Worm (Caenorhabditis elegans) whole organism, L1 larva: ENCODE measurements around the gene hpo-18.

Experiments used
- C04F5.9 ChIP-seq: sonication (generic microtip); optimal IDR thresholded peaks from 2 replicates; lab custom pipeline; 2016; ENCODE audit warnings: missing genetic modification characterization, missing compliant biosample characterization
- F16B12.6 ChIP-seq: fragments of 150-350 bp; optimal IDR thresholded peaks from 2 replicates; lab custom pipeline; 2014; ENCODE audit warnings: missing biosample characterization, missing genetic modification characterization
- aha-1 ChIP-seq: fragments of 150-350 bp; optimal IDR thresholded peaks from 2 replicates; lab custom pipeline; 2014; ENCODE audit warnings: missing biosample characterization, missing genetic modification characterization
- blmp-1 ChIP-seq: fragments of 150-350 bp; optimal IDR thresholded peaks from 2 replicates; lab custom pipeline; 2014; ENCODE audit warnings: missing biosample characterization, missing genetic modification characterization
- efl-1 ChIP-seq, 4 experiments: fragments of 150-350 bp; optimal IDR thresholded peaks in 3 of 4; peaks in 1 of 4; 1 replicate in 1 of 4; 2 replicates in 3 of 4; lab custom pipeline; 2014; ENCODE audit warnings: missing biosample characterization in 2 of 4, missing genetic modification characterization in 2 of 4, missing genetic modification reagents in 2 of 4
- egl-27 ChIP-seq, 2 experiments: fragments of 150-350 bp in 1 of 2; sonication (generic microtip); optimal IDR thresholded peaks; 3 replicates each; lab custom pipeline; 2017 to 2018; ENCODE audit warnings: missing biosample characterization in 2 of 2, missing genetic modification characterization in 2 of 2, missing genetic modification reagents in 2 of 2
- ets-5 ChIP-seq: fragments of 200-800 bp; sonication (Bioruptor generic); IDR thresholded peaks from 2 replicates; pipeline ENCODE4 v1.3.6; 2022; ENCODE audit warnings: missing genetic modification characterization, missing compliant biosample characterization
- fkh-10 ChIP-seq: sonication (generic microtip); optimal IDR thresholded peaks from 2 replicates; lab custom pipeline; 2017; ENCODE audit warnings: missing biosample characterization, missing genetic modification reagents, missing genetic modification characterization
- fkh-8 ChIP-seq: sonication (generic microtip); optimal IDR thresholded peaks from 2 replicates; lab custom pipeline; 2016; ENCODE audit warnings: mild to moderate bottlenecking, missing genetic modification characterization, missing compliant biosample characterization
- grh-1 ChIP-seq: fragments of 200-800 bp; sonication (Bioruptor generic); IDR thresholded peaks from 2 replicates; pipeline ENCODE4 v1.3.6; 2022; ENCODE audit warnings: missing genetic modification reagents, missing genetic modification characterization, missing compliant biosample characterization
- hlh-4 ChIP-seq: sonication (generic microtip); optimal IDR thresholded peaks from 2 replicates; lab custom pipeline; 2016; ENCODE audit warnings: mild to moderate bottlenecking, missing genetic modification characterization, missing compliant biosample characterization
- hpl-2 ChIP-seq: fragments of 150-350 bp; optimal IDR thresholded peaks from 2 replicates; lab custom pipeline; 2014; ENCODE audit warnings: missing biosample characterization, missing genetic modification reagents, missing genetic modification characterization
- isw-1 ChIP-seq: fragments of 200-800 bp; sonication (Bioruptor generic); IDR thresholded peaks from 2 replicates; pipeline ENCODE4 v1.3.6; 2022; ENCODE audit warnings: missing genetic modification characterization, missing compliant biosample characterization
- lin-14 ChIP-seq: fragments of 200-800 bp; sonication (Bioruptor generic); optimal IDR thresholded peaks from 2 replicates; lab custom pipeline; 2018; ENCODE audit warnings: mild to moderate bottlenecking, missing genetic modification characterization, moderate library complexity, missing compliant biosample characterization
- lin-15B ChIP-seq: fragments of 150-350 bp; sonication (generic microtip); optimal IDR thresholded peaks from 3 replicates; lab custom pipeline; 2014; ENCODE audit warnings: missing biosample characterization, missing genetic modification characterization
- lin-35 ChIP-seq, 2 experiments: fragments of 150-350 bp; optimal IDR thresholded peaks; 2 replicates each; lab custom pipeline; 2014; ENCODE audit warnings: missing biosample characterization in 2 of 2, missing genetic modification characterization in 2 of 2, missing genetic modification reagents in 2 of 2
- lsy-2 ChIP-seq, 2 experiments: fragments of 150-350 bp; optimal IDR thresholded peaks; 2 replicates each; lab custom pipeline; 2014; ENCODE audit warnings: missing biosample characterization in 2 of 2, missing genetic modification characterization in 2 of 2
- mab-9 ChIP-seq: fragments of 200-800 bp; sonication (Bioruptor generic); IDR thresholded peaks from 2 replicates; pipeline ENCODE4 v1.3.6; 2022; ENCODE audit warnings: missing genetic modification reagents, missing genetic modification characterization, missing compliant biosample characterization
- mef-2 ChIP-seq: fragments of 150-350 bp; optimal IDR thresholded peaks from 2 replicates; lab custom pipeline; 2014; ENCODE audit warnings: missing biosample characterization, missing genetic modification characterization
- nhr-12 ChIP-seq: sonication (generic microtip); optimal IDR thresholded peaks from 2 replicates; lab custom pipeline; 2017; ENCODE audit warnings: missing biosample characterization, missing genetic modification characterization
- nhr-19 ChIP-seq: fragments of 200-800 bp; sonication (Bioruptor generic); conservative IDR thresholded peaks from 2 replicates; pipeline ENCODE4 v1.3.6; 2022; ENCODE audit warnings: missing genetic modification characterization, missing compliant biosample characterization
- nhr-20 ChIP-seq: sonication (generic microtip); optimal IDR thresholded peaks from 2 replicates; lab custom pipeline; 2016; ENCODE audit warnings: mild to moderate bottlenecking, missing genetic modification characterization, missing compliant biosample characterization
- nhr-28 ChIP-seq: fragments of 150-350 bp; optimal IDR thresholded peaks from 2 replicates; lab custom pipeline; 2014; ENCODE audit warnings: missing biosample characterization, missing genetic modification characterization
- nhr-47 ChIP-seq: sonication (generic microtip); optimal IDR thresholded peaks from 2 replicates; lab custom pipeline; 2016; ENCODE audit warnings: mild to moderate bottlenecking, missing genetic modification characterization, moderate library complexity, missing compliant biosample characterization
- nhr-71 ChIP-seq: sonication (generic microtip); optimal IDR thresholded peaks from 2 replicates; lab custom pipeline; 2016; ENCODE audit warnings: mild to moderate bottlenecking, missing genetic modification characterization, moderate library complexity, missing compliant biosample characterization
- nhr-77 ChIP-seq: fragments of 150-350 bp; optimal IDR thresholded peaks from 2 replicates; lab custom pipeline; 2014; ENCODE audit warnings: missing biosample characterization, missing genetic modification characterization
- nhr-84 ChIP-seq: sonication (generic microtip); optimal IDR thresholded peaks from 2 replicates; lab custom pipeline; 2017; ENCODE audit warnings: missing biosample characterization, missing genetic modification characterization
- pag-3 ChIP-seq: sonication (generic microtip); optimal IDR thresholded peaks from 2 replicates; lab custom pipeline; 2017; ENCODE audit warnings: missing genetic modification characterization, mild to moderate bottlenecking, missing compliant biosample characterization, antibody characterized with exemption, borderline replicate concordance; ENCODE audit not compliant: insufficient read depth
- snpc-4 ChIP-seq: fragments of 150-350 bp; optimal IDR thresholded peaks from 2 replicates; lab custom pipeline; 2014; ENCODE audit warnings: missing biosample characterization, missing genetic modification characterization
- snu-23 ChIP-seq: sonication (generic microtip); optimal IDR thresholded peaks from 2 replicates; lab custom pipeline; 2016; ENCODE audit warnings: missing genetic modification characterization, missing compliant biosample characterization
- swsn-7 ChIP-seq: sonication (generic microtip); optimal IDR thresholded peaks from 2 replicates; lab custom pipeline; 2016; ENCODE audit warnings: missing genetic modification characterization, missing compliant biosample characterization
- tbx-2 ChIP-seq: sonication (generic microtip); optimal IDR thresholded peaks from 2 replicates; lab custom pipeline; 2016; ENCODE audit warnings: missing genetic modification characterization, missing compliant biosample characterization
- unc-130 ChIP-seq: fragments of 150-350 bp; optimal IDR thresholded peaks from 2 replicates; lab custom pipeline; 2017; ENCODE audit warnings: missing biosample characterization, missing genetic modification characterization, inconsistent platforms
- unc-30 ChIP-seq: sonication (generic microtip); optimal IDR thresholded peaks from 2 replicates; lab custom pipeline; 2017; ENCODE audit warnings: missing biosample characterization, missing genetic modification characterization
- unc-62 ChIP-seq: fragments of 150-350 bp; optimal IDR thresholded peaks from 2 replicates; lab custom pipeline; 2014; ENCODE audit warnings: missing biosample characterization, missing genetic modification reagents, missing genetic modification characterization
- zag-1 ChIP-seq: fragments of 150-350 bp; optimal IDR thresholded peaks from 2 replicates; lab custom pipeline; 2014; ENCODE audit warnings: missing biosample characterization, missing genetic modification characterization
- zip-4 ChIP-seq: fragments of 200-800 bp; sonication (Bioruptor generic); optimal IDR thresholded peaks from 2 replicates; lab custom pipeline; 2018; ENCODE audit warnings: mild to moderate bottlenecking, missing genetic modification characterization, moderate library complexity, missing compliant biosample characterization
- ztf-11 ChIP-seq, 2 experiments: sonication (generic microtip); optimal IDR thresholded peaks; 2 replicates each; lab custom pipeline; 2016 to 2017; ENCODE audit warnings: missing genetic modification characterization in 2 of 2, missing biosample characterization in 1 of 2, missing compliant biosample characterization in 1 of 2
- ztf-4 ChIP-seq: fragments of 150-350 bp; optimal IDR thresholded peaks from 2 replicates; lab custom pipeline; 2014; ENCODE audit warnings: missing biosample characterization, missing genetic modification characterization

The hpo-18 gene

ce11 chrV:4325415-4325814 is 20.8 kb downstream of the hpo-18 start, which contains the start of gene nhr-125:
nhr-125 (minus strand) TSS chrV:4325515.
- no peak for TF ChIP-seq lin-14 (GFP tag; lab: Kevin White, UChicago)
- no peak for TF ChIP-seq nhr-77
- no peak for TF ChIP-seq C04F5.9
- TF ChIP-seq aha-1 (tag; lab: Kevin White, UChicago) = no peak
- TF ChIP-seq hlh-4 = no peak
- TF ChIP-seq zip-4 = no peak
- TF ChIP-seq mef-2 (tag; lab: Kevin White, UChicago) = no peak
- no peak for TF ChIP-seq unc-30 (tag; lab: Kevin White, UChicago)
- TF ChIP-seq nhr-28 (tag; lab: Kevin White, UChicago) = no peak
- TF ChIP-seq ztf-4 = no peak
- no peak for TF ChIP-seq fkh-8
- no peak for TF ChIP-seq zag-1 (tag; lab: Kevin White, UChicago)
- no peak for TF ChIP-seq fkh-10 (GFP tag; lab: Kevin White, UChicago)
- TF ChIP-seq unc-62 (GFP tag; lab: Kevin White, UChicago) = no peak
- TF ChIP-seq tbx-2 (tag; lab: Kevin White, UChicago) = no peak
- no peak for TF ChIP-seq snu-23
- TF ChIP-seq ztf-11 (tag; optimal IDR thresholded peaks at IDR 0.05; lab: Kevin White, UChicago) = no peak
- TF ChIP-seq efl-1 (optimal IDR thresholded peaks at IDR 0.05; lab: Kevin White, UChicago) = no peak
- no peak for TF ChIP-seq efl-1 (GFP tag; optimal IDR thresholded peaks at IDR 0.05 in 1 of 2; lab: Kevin White, UChicago)
- TF ChIP-seq nhr-84 (tag; lab: Kevin White, UChicago) = no peak
- no peak for TF ChIP-seq nhr-47 (tag; lab: Kevin White, UChicago)
- TF ChIP-seq, all 84 proteins: peak for 0

- TF ChIP-seq egl-27 (tag; optimal IDR thresholded peaks at IDR 0.05; lab: Kevin White, UChicago) (no peak), nhr-19 (GFP tag; lab: Robert Waterston, UW) (no peak), ztf-11 (tag; optimal IDR thresholded peaks at IDR 0.05; lab: Kevin White, UChicago) (no peak), nhr-84 (tag; lab: Kevin White, UChicago) (no peak), lin-15B (tag; lab: Kevin White, UChicago) (no peak), mef-2 (tag; lab: Kevin White, UChicago) (no peak), swsn-7 (tag; lab: Kevin White, UChicago) (no peak), lin-35 (GFP tag; optimal IDR thresholded peaks at IDR 0.05; lab: Kevin White, UChicago) (no peak), hpl-2 (GFP tag; lab: Kevin White, UChicago) (no peak), mab-9 (GFP tag; lab: Robert Waterston, UW) (no peak), ztf-4 (no peak), unc-30 (tag; lab: Kevin White, UChicago) (no peak), isw-1 (GFP tag; lab: Robert Waterston, UW) (no peak), nhr-12 (no peak), grh-1 (GFP tag; lab: Robert Waterston, UW) (no peak), F16B12.6 (tag; lab: Kevin White, UChicago) (no peak), ets-5 (no peak), lsy-2 (tag; optimal IDR thresholded peaks at IDR 0.05; lab: Kevin White, UChicago) (no peak), snpc-4 (no peak), pag-3 (no peak)
- TF ChIP-seq, all 84 proteins: peak for 0
Observed at ce11 chrV:4322706-4323105, 23.5 kb downstream of the hpo-18 start, which contains the start of gene R02D1.2. R02D1.2 (minus strand) TSS chrV:4322806.

ce11 chrV:4319867-4320266 is 26.4 kb downstream of the hpo-18 start, which contains the start of gene ZC132.9:
ZC132.9 (minus strand) TSS chrV:4319967.
- TF ChIP-seq blmp-1 (tag; lab: Kevin White, UChicago) (no peak), nhr-71 (no peak), zag-1 (tag; lab: Kevin White, UChicago) (no peak), unc-130 (no peak), nhr-20 (tag; lab: Kevin White, UChicago) (peak; percentile 8), fkh-8 (peak; percentile 38), ets-5 (no peak)
